Worm (Caenorhabditis elegans) whole organism, L2 larva: ENCODE measurements around the gene dyc-1.

Source experiments
- F13H6.1 ChIP-seq: sonication (generic microtip); optimal IDR thresholded peaks from 2 replicates; lab custom pipeline; 2016; ENCODE audit warnings: missing genetic modification characterization, missing compliant biosample characterization
- R02D3.7 ChIP-seq: fragments of 150-350 bp; optimal IDR thresholded peaks from 2 replicates; lab custom pipeline; 2014; ENCODE audit warnings: missing biosample characterization, missing genetic modification characterization
- Y55F3AM.14 ChIP-seq: fragments of 200-800 bp; sonication (Bioruptor generic); optimal IDR thresholded peaks from 2 replicates; lab custom pipeline; 2018; ENCODE audit warnings: mild to moderate bottlenecking, missing genetic modification characterization, missing compliant biosample characterization
- alr-1 ChIP-seq: fragments of 150-350 bp; optimal IDR thresholded peaks from 2 replicates; lab custom pipeline; 2014; ENCODE audit warnings: missing biosample characterization, missing genetic modification characterization
- aly-2 ChIP-seq: fragments of 150-350 bp; optimal IDR thresholded peaks from 2 replicates; lab custom pipeline; 2014; ENCODE audit warnings: missing biosample characterization, missing genetic modification characterization
- ama-1 ChIP-seq: fragments of 150-350 bp; optimal IDR thresholded peaks from 2 replicates; lab custom pipeline; 2018; ENCODE audit warnings: inconsistent platforms
- blmp-1 ChIP-seq: sonication (generic microtip); optimal IDR thresholded peaks from 2 replicates; lab custom pipeline; 2017; ENCODE audit warnings: missing genetic modification characterization, mild to moderate bottlenecking, missing compliant biosample characterization, antibody characterized with exemption, moderate library complexity; ENCODE audit not compliant: insufficient read depth
- ceh-82 ChIP-seq: fragments of 150-350 bp; optimal IDR thresholded peaks from 2 replicates; lab custom pipeline; 2014; ENCODE audit warnings: missing biosample characterization, missing genetic modification characterization
- crh-2 ChIP-seq: sonication (generic microtip); optimal IDR thresholded peaks from 2 replicates; lab custom pipeline; 2017; ENCODE audit warnings: missing biosample characterization, missing genetic modification characterization
- dmd-4 ChIP-seq: sonication (generic microtip); optimal IDR thresholded peaks from 2 replicates; lab custom pipeline; 2017; ENCODE audit warnings: missing biosample characterization, missing genetic modification characterization
- elt-3 ChIP-seq: sonication (generic microtip); optimal IDR thresholded peaks from 2 replicates; lab custom pipeline; 2017; ENCODE audit warnings: missing biosample characterization, missing genetic modification characterization
- fos-1 ChIP-seq: fragments of 150-350 bp; optimal IDR thresholded peaks from 2 replicates; lab custom pipeline; 2014; ENCODE audit warnings: missing biosample characterization, missing genetic modification characterization
- lin-11 ChIP-seq: fragments of 150-350 bp; sonication (generic microtip); optimal IDR thresholded peaks from 2 replicates; lab custom pipeline; 2014; ENCODE audit warnings: missing biosample characterization, missing genetic modification characterization, inconsistent platforms, mixed read lengths
- lin-39 ChIP-seq: fragments of 150-350 bp; optimal IDR thresholded peaks from 2 replicates; lab custom pipeline; 2014; ENCODE audit warnings: missing biosample characterization, missing genetic modification reagents, missing genetic modification characterization
- lsy-2 ChIP-seq, 2 experiments: fragments of 150-350 bp in 1 of 2; sonication (generic microtip) in 1 of 2; optimal IDR thresholded peaks; 2 replicates each; lab custom pipeline; 2014 to 2017; ENCODE audit warnings: missing biosample characterization in 2 of 2, missing genetic modification characterization in 2 of 2
- mbf-1 ChIP-seq: sonication (generic microtip); optimal IDR thresholded peaks from 2 replicates; lab custom pipeline; 2017; ENCODE audit warnings: missing biosample characterization, missing genetic modification characterization
- mdl-1 ChIP-seq, 2 experiments: fragments of 150-350 bp in 1 of 2; sonication (generic microtip) in 1 of 2; optimal IDR thresholded peaks; 2 replicates each; lab custom pipeline; 2017; ENCODE audit warnings: missing biosample characterization in 2 of 2, missing genetic modification characterization in 2 of 2
- nhr-10 ChIP-seq: sonication (generic microtip); optimal IDR thresholded peaks from 2 replicates; lab custom pipeline; 2017; ENCODE audit warnings: missing biosample characterization, missing genetic modification characterization
- nhr-129 ChIP-seq: fragments of 150-350 bp; optimal IDR thresholded peaks from 2 replicates; lab custom pipeline; 2014; ENCODE audit warnings: missing biosample characterization, missing genetic modification characterization
- nhr-21 ChIP-seq: fragments of 150-350 bp; optimal IDR thresholded peaks from 2 replicates; lab custom pipeline; 2014; ENCODE audit warnings: missing biosample characterization, missing genetic modification characterization
- nhr-25 ChIP-seq: fragments of 150-350 bp; sonication (generic microtip); optimal IDR thresholded peaks from 3 replicates; lab custom pipeline; 2014; ENCODE audit warnings: missing biosample characterization, missing genetic modification characterization
- nhr-6 ChIP-seq: fragments of 150-350 bp; optimal IDR thresholded peaks from 2 replicates; lab custom pipeline; 2014; ENCODE audit warnings: missing biosample characterization, missing genetic modification characterization
- sem-4 ChIP-seq: fragments of 150-350 bp; optimal IDR thresholded peaks from 2 replicates; lab custom pipeline; 2014; ENCODE audit warnings: missing biosample characterization, missing genetic modification reagents, missing genetic modification characterization
- sma-9 ChIP-seq, 2 experiments: fragments of 150-350 bp in 1 of 2; sonication (generic microtip) in 1 of 2; optimal IDR thresholded peaks; 2 replicates each; lab custom pipeline; 2014 to 2016; ENCODE audit warnings: missing genetic modification characterization in 2 of 2, mild to moderate bottlenecking in 1 of 2, missing biosample characterization in 1 of 2, missing compliant biosample characterization in 1 of 2, missing genetic modification reagents in 1 of 2, moderate library complexity in 1 of 2
- unc-55 ChIP-seq: fragments of 150-350 bp; sonication (generic microtip); optimal IDR thresholded peaks from 3 replicates; lab custom pipeline; 2014; ENCODE audit warnings: missing biosample characterization, missing genetic modification reagents, missing genetic modification characterization
- unc-62 ChIP-seq: fragments of 150-350 bp; optimal IDR thresholded peaks from 2 replicates; lab custom pipeline; 2014; ENCODE audit warnings: missing biosample characterization, missing genetic modification reagents, missing genetic modification characterization
- zag-1 ChIP-seq: fragments of 150-350 bp; optimal IDR thresholded peaks from 2 replicates; lab custom pipeline; 2014; ENCODE audit warnings: missing biosample characterization, missing genetic modification characterization
- ztf-1 ChIP-seq: fragments of 200-800 bp; sonication (Bioruptor generic); conservative IDR thresholded peaks from 2 replicates; pipeline ENCODE4 v1.3.6; 2022; ENCODE audit warnings: missing genetic modification characterization, missing compliant biosample characterization
- ztf-11 ChIP-seq: sonication (generic microtip); optimal IDR thresholded peaks from 2 replicates; lab custom pipeline; 2017; ENCODE audit warnings: missing biosample characterization, missing genetic modification characterization
- ztf-4 ChIP-seq: fragments of 150-350 bp; optimal IDR thresholded peaks from 2 replicates; lab custom pipeline; 2014; ENCODE audit warnings: missing biosample characterization, missing genetic modification characterization

Gene dyc-1

DNA sequence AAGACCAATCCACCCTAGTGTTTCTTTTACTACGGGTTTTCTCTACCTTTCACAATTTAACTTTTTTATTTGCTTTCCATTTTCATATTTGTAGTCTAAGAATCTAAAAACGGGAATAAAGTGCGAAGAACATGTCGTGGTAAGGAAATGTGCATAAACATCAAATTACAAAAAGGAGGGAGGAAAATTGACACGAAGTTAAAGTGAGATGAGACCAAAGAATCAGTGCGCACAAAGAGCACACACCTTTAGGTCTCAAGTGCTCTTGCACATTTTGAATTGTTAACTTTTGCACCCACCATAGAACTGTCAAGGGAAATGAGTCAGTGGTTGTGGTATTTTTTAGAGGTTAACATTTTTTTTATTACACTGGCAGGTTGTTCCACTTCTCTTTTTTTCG, 18.8 kb upstream of the dyc-1 start:
- TF ChIP-seq nhr-25 (tag; lab: Kevin White, UChicago) (no peak), sma-9 (GFP tag; optimal IDR thresholded peaks at IDR 0.05; lab: Kevin White, UChicago) (peak; percentile 42), sma-9 (tag; optimal IDR thresholded peaks at IDR 0.05; lab: Kevin White, UChicago) (no peak)

DNA sequence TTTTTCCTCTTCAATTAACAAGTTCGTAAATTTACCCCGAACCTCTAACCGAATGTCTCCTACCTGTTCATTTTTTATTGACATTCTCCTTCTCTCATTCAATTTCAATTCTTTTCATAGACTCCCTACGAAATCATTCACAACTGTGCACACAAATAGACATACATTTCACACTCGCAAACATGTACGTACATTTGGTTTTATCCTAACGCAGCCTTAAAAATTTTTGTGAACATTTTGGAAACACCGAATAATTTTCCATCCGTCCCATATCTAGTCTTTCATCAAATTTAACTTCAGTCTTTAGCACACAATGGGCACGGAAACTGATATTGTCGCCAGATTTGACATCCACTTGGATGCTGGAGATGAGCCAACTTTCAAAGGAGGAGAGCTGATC, 15.8 kb upstream of the dyc-1 start, which contains the start of gene arrd-25:
arrd-25 (plus strand) TSS at position 301 of the 400 bp plus-strand sequence.
- TF ChIP-seq nhr-21 (tag; lab: Kevin White, UChicago), result no peak
- TF ChIP-seq mdl-1 (tag; optimal IDR thresholded peaks at IDR 0.05; lab: Kevin White, UChicago), result no peak
- TF ChIP-seq crh-2 (tag; lab: Kevin White, UChicago), result no peak
- no peak for TF ChIP-seq unc-55 (GFP tag; lab: Kevin White, UChicago)
- TF ChIP-seq lsy-2 (tag; optimal IDR thresholded peaks at IDR 0.05; lab: Kevin White, UChicago), result no peak
- no peak for TF ChIP-seq F13H6.1
- no peak for TF ChIP-seq R02D3.7 (tag; lab: Kevin White, UChicago)
- no peak for TF ChIP-seq unc-62 (GFP tag; lab: Kevin White, UChicago)
- no peak for TF ChIP-seq alr-1 (tag; lab: Kevin White, UChicago)
- TF ChIP-seq nhr-10 (tag; lab: Kevin White, UChicago), result no peak
- no peak for TF ChIP-seq mbf-1
- no peak for TF ChIP-seq aly-2 (tag; lab: Kevin White, UChicago)
- no peak for TF ChIP-seq lin-39
- no peak for TF ChIP-seq nhr-6 (tag; lab: Kevin White, UChicago)
- no peak for TF ChIP-seq blmp-1 (tag; lab: Kevin White, UChicago)

- TF ChIP-seq lin-39 (no peak), blmp-1 (tag; lab: Kevin White, UChicago) (no peak)
These were observed 10.0 kb upstream of the dyc-1 start for ce11 chrX:14039293-14039692.

DNA sequence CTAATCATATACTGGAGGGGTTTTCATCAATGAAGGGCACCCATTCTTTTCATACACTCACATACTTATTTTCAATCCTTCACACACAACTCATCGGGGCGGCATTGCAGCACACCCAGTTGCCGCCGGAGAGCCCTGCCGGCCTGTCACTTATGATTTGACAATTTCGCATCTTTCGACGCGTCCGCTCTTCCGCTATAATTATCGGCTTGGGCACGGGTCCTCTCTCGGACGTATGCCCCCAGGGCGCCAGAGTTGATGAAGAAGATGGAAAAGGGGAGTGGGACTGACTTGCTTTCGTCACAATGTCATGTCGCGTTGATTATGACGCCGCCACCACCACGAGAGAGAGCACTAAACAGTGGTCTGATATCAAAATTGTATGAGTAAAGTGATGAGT, 5.0 kb upstream of the dyc-1 start:
- TF ChIP-seq sma-9 (GFP tag; optimal IDR thresholded peaks at IDR 0.05; lab: Kevin White, UChicago) (peak; percentile 1), sma-9 (tag; optimal IDR thresholded peaks at IDR 0.05; lab: Kevin White, UChicago) (no peak), ztf-1 (GFP tag; lab: Robert Waterston, UW) (no peak), aly-2 (tag; lab: Kevin White, UChicago) (no peak), lsy-2 (tag; optimal IDR thresholded peaks at IDR 0.05; lab: Kevin White, UChicago) (no peak), F13H6.1 (peak; percentile 49), mbf-1 (no peak), sem-4 (no peak), elt-3 (tag; lab: Kevin White, UChicago) (no peak), crh-2 (tag; lab: Kevin White, UChicago) (no peak)
- TF ChIP-seq, all 48 proteins: peak for 2

- no peak for TF ChIP-seq lsy-2 (tag; optimal IDR thresholded peaks at IDR 0.05; lab: Kevin White, UChicago)
- TF ChIP-seq fos-1 (tag; lab: Kevin White, UChicago), result no peak
- no peak for TF ChIP-seq nhr-21 (tag; lab: Kevin White, UChicago)
These were observed 1.7 kb upstream of the dyc-1 start for ce11 chrX:14047609-14048008.

ce11 chrX:14053754-14054153, 4.4 kb downstream of the dyc-1 start:
- TF ChIP-seq ztf-11 (no peak), mdl-1 (tag; optimal IDR thresholded peaks at IDR 0.05; lab: Kevin White, UChicago) (no peak), Y55F3AM.14 (no peak), nhr-129 (no peak), unc-55 (GFP tag; lab: Kevin White, UChicago) (no peak), lin-11 (no peak), dmd-4 (tag; lab: Kevin White, UChicago) (no peak)

- peak; percentile 67 for TF ChIP-seq F13H6.1
- TF ChIP-seq nhr-129, result peak; percentile 46
- TF ChIP-seq zag-1 (tag; lab: Kevin White, UChicago), result no peak
These were observed 5.5 kb downstream of the dyc-1 start for ce11 chrX:14054799-14055198.

ce11 chrX:14055715-14056114, 6.4 kb downstream of the dyc-1 start:
- TF ChIP-seq ztf-4 (tag; lab: Kevin White, UChicago), result no peak
- TF ChIP-seq ceh-82 (tag; lab: Kevin White, UChicago), result no peak
- TF ChIP-seq ama-1 (lab: Kevin White, UChicago), result no peak
- no peak for TF ChIP-seq nhr-25 (tag; lab: Kevin White, UChicago)
- TF ChIP-seq blmp-1 (tag; lab: Kevin White, UChicago), result no peak
- no peak for TF ChIP-seq mdl-1 (tag; optimal IDR thresholded peaks at IDR 0.05; lab: Kevin White, UChicago)
